Fruit fly (Drosophila melanogaster) whole organism, embryonic: ENCODE results near the gene CG31231.

ENCODE experiments used
- CG17361 ChIP-seq: fragments of 200-800 bp; sonication (Bioruptor generic); IDR thresholded peaks from 3 replicates; pipeline ENCODE4 v1.3.6; 2022; ENCODE audit warnings: missing biosample characterization, missing genetic modification characterization
- CG18619 ChIP-seq: fragments of 200-800 bp; sonication (Bioruptor generic); optimal IDR thresholded peaks from 3 replicates; lab custom pipeline; 2017; ENCODE audit warnings: missing biosample characterization, mild to moderate bottlenecking, missing genetic modification characterization
- CG6254 ChIP-seq: fragments of 200-800 bp; sonication (Bioruptor generic); optimal IDR thresholded peaks from 3 replicates; lab custom pipeline; 2017; ENCODE audit warnings: mild to moderate bottlenecking, missing biosample characterization, missing genetic modification reagents, missing genetic modification characterization
- CG7556 ChIP-seq: fragments of 200-800 bp; sonication (Bioruptor generic); optimal IDR thresholded peaks from 2 replicates; lab custom pipeline; 2017; ENCODE audit warnings: missing biosample characterization, mild to moderate bottlenecking, missing genetic modification characterization
- Hey ChIP-seq: fragments of 200-800 bp; sonication (Bioruptor generic); optimal IDR thresholded peaks from 3 replicates; lab custom pipeline; 2018; ENCODE audit warnings: missing biosample characterization, mild to moderate bottlenecking, missing genetic modification characterization
- Xrp1 ChIP-seq: fragments of 200-800 bp; sonication (Bioruptor generic); IDR thresholded peaks from 2 replicates; pipeline ENCODE4 v1.3.6; 2022; ENCODE audit warnings: missing biosample characterization, missing genetic modification characterization
- amos ChIP-seq: fragments of 200-800 bp; sonication (Bioruptor generic); IDR thresholded peaks from 2 replicates; pipeline ENCODE4 v1.3.6; 2022; ENCODE audit warnings: missing biosample characterization, missing genetic modification characterization; ENCODE audit not compliant: partially characterized antibody
- lov ChIP-seq, 2 experiments: fragments of 200-800 bp in 1 of 2; fragments of >200 bp in 1 of 2; sonication (Bioruptor generic) in 1 of 2; IDR thresholded peaks in 1 of 2; optimal IDR thresholded peaks in 1 of 2; 2 replicates in 1 of 2; 3 replicates in 1 of 2; pipeline versions ENCODE4 v1.3.6 to Lab custom; 2017 to 2022; ENCODE audit warnings: missing biosample characterization in 1 of 2, missing genetic modification characterization in 1 of 2
- psq ChIP-seq: fragments of 200-800 bp; sonication (Bioruptor generic); optimal IDR thresholded peaks from 2 replicates; lab custom pipeline; 2017; ENCODE audit warnings: missing biosample characterization, missing genetic modification characterization

- no peak for TF ChIP-seq Hey (tag; lab: Kevin White, UChicago)
- TF ChIP-seq CG17361 (GFP tag; lab: Robert Waterston, UW): no peak
- no peak for TF ChIP-seq CG6254 (GFP tag; lab: Kevin White, UChicago)
- TF ChIP-seq lov (optimal IDR thresholded peaks at IDR 0.05; lab: Kevin White, UChicago): no peak
- no peak for TF ChIP-seq lov (GFP tag; IDR thresholded peaks at IDR 0.05; lab: Robert Waterston, UW)
- no peak for TF ChIP-seq psq (GFP tag; lab: Kevin White, UChicago)
- no peak for TF ChIP-seq amos
- TF ChIP-seq CG18619 (GFP tag; lab: Kevin White, UChicago): no peak
- TF ChIP-seq CG7556 (GFP tag; lab: Kevin White, UChicago): no peak
- no peak for TF ChIP-seq Xrp1 (GFP tag; lab: Robert Waterston, UW)
These were observed 15.2 kb downstream of the CG31231 start, which contains the start of the genes CG46318 and ChT for dm6 chr3R:18680332-18680731.
